Fruit fly (Drosophila melanogaster) whole organism, embryonic: ENCODE measurements around the gene Ublcp1.

ENCODE experiments used
- Atf-2 ChIP-seq: fragments of 200-800 bp; sonication (Bioruptor generic); optimal IDR thresholded peaks from 2 replicates; lab custom pipeline; 2016; ENCODE audit warnings: missing biosample characterization, missing genetic modification characterization
- B-H2 ChIP-seq: fragments of 200-800 bp; sonication (Bioruptor generic); optimal IDR thresholded peaks from 2 replicates; lab custom pipeline; 2018; ENCODE audit warnings: missing biosample characterization, mild to moderate bottlenecking, missing genetic modification characterization
- C15 ChIP-seq: fragments of 200-800 bp; sonication (Bioruptor generic); IDR thresholded peaks from 3 replicates; pipeline ENCODE4 v1.3.6; 2022; ENCODE audit warnings: missing biosample characterization, missing genetic modification characterization
- CG12071 ChIP-seq: fragments of 200-800 bp; sonication (Bioruptor generic); optimal IDR thresholded peaks from 3 replicates; lab custom pipeline; 2018; ENCODE audit warnings: missing biosample characterization, mild to moderate bottlenecking, missing genetic modification characterization
- CG13296 ChIP-seq: fragments of 200-800 bp; sonication (Bioruptor generic); optimal IDR thresholded peaks from 3 replicates; lab custom pipeline; 2018; ENCODE audit warnings: missing biosample characterization, mild to moderate bottlenecking, missing genetic modification characterization
- CG14441 ChIP-seq: fragments of 200-800 bp; sonication (Bioruptor generic); IDR thresholded peaks from 2 replicates; pipeline ENCODE4 v1.3.6; 2022; ENCODE audit warnings: missing biosample characterization, missing genetic modification characterization
- CG17912 ChIP-seq: fragments of 200-800 bp; sonication (Bioruptor generic); optimal IDR thresholded peaks from 2 replicates; lab custom pipeline; 2018; ENCODE audit warnings: missing biosample characterization, mild to moderate bottlenecking, missing genetic modification characterization
- CG18262 ChIP-seq: fragments of 200-800 bp; optimal IDR thresholded peaks from 3 replicates; lab custom pipeline; 2019; ENCODE audit warnings: missing biosample characterization, mild to moderate bottlenecking, missing genetic modification characterization, moderate library complexity
- CG18599 ChIP-seq: fragments of 200-800 bp; sonication (Bioruptor generic); optimal IDR thresholded peaks from 3 replicates; lab custom pipeline; 2017; ENCODE audit warnings: missing biosample characterization, missing genetic modification characterization, mild to moderate bottlenecking, moderate library complexity, missing genetic modification reagents
- CG2199 ChIP-seq: fragments of 200-800 bp; sonication (Bioruptor generic); IDR thresholded peaks from 3 replicates; pipeline ENCODE4 v1.3.6; 2022; ENCODE audit warnings: missing biosample characterization, missing genetic modification characterization
- CG2712 ChIP-seq: fragments of 200-800 bp; optimal IDR thresholded peaks from 3 replicates; lab custom pipeline; 2019; ENCODE audit warnings: missing biosample characterization, mild to moderate bottlenecking, missing genetic modification characterization, moderate library complexity
- CG3726 ChIP-seq: fragments of 200-800 bp; sonication (Bioruptor generic); IDR thresholded peaks from 3 replicates; pipeline ENCODE4, ENCODE4 v1.3.6; 2022; ENCODE audit warnings: missing biosample characterization, missing genetic modification characterization
- CG5245 ChIP-seq: fragments of 200-800 bp; sonication (Bioruptor generic); optimal IDR thresholded peaks from 3 replicates; lab custom pipeline; 2016; ENCODE audit warnings: missing biosample characterization, missing genetic modification characterization
- CG7928 ChIP-seq: fragments of 200-800 bp; sonication (Bioruptor generic); optimal IDR thresholded peaks from 2 replicates; lab custom pipeline; 2017; ENCODE audit warnings: missing biosample characterization, mild to moderate bottlenecking, missing genetic modification characterization
- CG7963 ChIP-seq: fragments of 200-800 bp; sonication (Bioruptor generic); IDR thresholded peaks from 3 replicates; pipeline ENCODE4 v1.3.6; 2022; ENCODE audit warnings: missing biosample characterization, missing genetic modification characterization; ENCODE audit not compliant: partially characterized antibody
- CG7987 ChIP-seq: fragments of 200-800 bp; sonication (Bioruptor generic); optimal IDR thresholded peaks from 2 replicates; lab custom pipeline; 2018; ENCODE audit warnings: missing biosample characterization, mild to moderate bottlenecking, missing genetic modification characterization, moderate library complexity
- CG8944 ChIP-seq: fragments of 200-800 bp; sonication (Bioruptor generic); optimal IDR thresholded peaks from 3 replicates; lab custom pipeline; 2016; ENCODE audit warnings: missing biosample characterization, missing genetic modification characterization
- CTCF ChIP-seq: fragments of 200-800 bp; sonication (Bioruptor generic); optimal IDR thresholded peaks from 2 replicates; lab custom pipeline; 2017; ENCODE audit warnings: missing biosample characterization, mild to moderate bottlenecking, missing genetic modification characterization, moderate library complexity
- CrebB ChIP-seq: fragments of 200-800 bp; sonication (Bioruptor generic); optimal IDR thresholded peaks from 3 replicates; lab custom pipeline; 2018; ENCODE audit warnings: missing biosample characterization, mild to moderate bottlenecking, missing genetic modification characterization
- Deaf1 ChIP-seq: fragments of 200-800 bp; optimal IDR thresholded peaks from 3 replicates; lab custom pipeline; 2019; ENCODE audit warnings: missing biosample characterization, mild to moderate bottlenecking, missing genetic modification characterization, moderate library complexity
- Dek ChIP-seq: fragments of 200-800 bp; sonication (Bioruptor generic); optimal IDR thresholded peaks from 3 replicates; lab custom pipeline; 2019; ENCODE audit warnings: missing biosample characterization, mild to moderate bottlenecking, missing genetic modification characterization, moderate library complexity
- Dip2 ChIP-seq: fragments of 200-800 bp; sonication (Bioruptor generic); IDR thresholded peaks from 2 replicates; pipeline ENCODE4 v1.3.6; 2022; ENCODE audit warnings: missing biosample characterization, missing genetic modification characterization
- Dip3 ChIP-seq: fragments of 200-800 bp; sonication (Bioruptor generic); optimal IDR thresholded peaks from 3 replicates; lab custom pipeline; 2016; ENCODE audit warnings: missing biosample characterization, missing genetic modification characterization
- ERR ChIP-seq: fragments of 200-800 bp; sonication (Bioruptor generic); optimal IDR thresholded peaks from 2 replicates; lab custom pipeline; 2016; ENCODE audit warnings: missing biosample characterization, missing genetic modification characterization
- Fer1 ChIP-seq: fragments of 200-800 bp; sonication (Bioruptor generic); optimal IDR thresholded peaks from 2 replicates; lab custom pipeline; 2017; ENCODE audit warnings: missing biosample characterization, mild to moderate bottlenecking, missing genetic modification characterization
- MESR4 ChIP-seq: fragments of 200-800 bp; sonication (Bioruptor generic); optimal IDR thresholded peaks from 2 replicates; lab custom pipeline; 2018; ENCODE audit warnings: missing biosample characterization, mild to moderate bottlenecking, missing genetic modification characterization, moderate library complexity
- Mad ChIP-seq: fragments of 200-800 bp; sonication (Bioruptor generic); optimal IDR thresholded peaks from 2 replicates; lab custom pipeline; 2016; ENCODE audit warnings: missing biosample characterization, missing genetic modification characterization
- Myb ChIP-seq: fragments of 200-800 bp; sonication (Bioruptor generic); optimal IDR thresholded peaks from 2 replicates; lab custom pipeline; 2016; ENCODE audit warnings: missing biosample characterization, missing genetic modification characterization
- Nf-YB ChIP-seq: fragments of 200-800 bp; sonication (Bioruptor generic); optimal IDR thresholded peaks from 3 replicates; lab custom pipeline; 2019; ENCODE audit warnings: missing biosample characterization, mild to moderate bottlenecking, missing genetic modification characterization, moderate library complexity
- Rfx ChIP-seq: fragments of 200-800 bp; sonication (Bioruptor generic); IDR thresholded peaks from 2 replicates; pipeline ENCODE4 v1.3.6; 2022; ENCODE audit warnings: missing biosample characterization, missing genetic modification characterization
- Scr ChIP-seq: fragments of 200-800 bp; sonication (Bioruptor generic); IDR thresholded peaks from 2 replicates; pipeline ENCODE4 v1.3.6; 2022; ENCODE audit warnings: missing biosample characterization, missing genetic modification characterization; ENCODE audit not compliant: partially characterized antibody
- Side ChIP-seq: fragments of 200-800 bp; sonication (Bioruptor generic); optimal IDR thresholded peaks from 2 replicates; lab custom pipeline; 2016; ENCODE audit warnings: missing biosample characterization, missing genetic modification characterization
- ab ChIP-seq: fragments of 200-800 bp; sonication (Bioruptor generic); optimal IDR thresholded peaks from 2 replicates; lab custom pipeline; 2016; ENCODE audit warnings: missing biosample characterization, missing genetic modification characterization
- aop ChIP-seq: fragments of 200-800 bp; sonication (Bioruptor generic); IDR thresholded peaks from 2 replicates; pipeline ENCODE4 v1.3.6; 2022; ENCODE audit warnings: missing biosample characterization, missing genetic modification characterization
- crc ChIP-seq: fragments of 200-800 bp; sonication (Bioruptor generic); optimal IDR thresholded peaks from 2 replicates; lab custom pipeline; 2016; ENCODE audit warnings: missing biosample characterization, missing genetic modification characterization
- disco-r ChIP-seq: fragments of 200-800 bp; sonication (Bioruptor generic); optimal IDR thresholded peaks from 2 replicates; lab custom pipeline; 2016; ENCODE audit warnings: missing biosample characterization, missing genetic modification characterization
- ewg ChIP-seq: fragments of 200-800 bp; sonication (Bioruptor generic); optimal IDR thresholded peaks from 3 replicates; lab custom pipeline; 2017; ENCODE audit warnings: mild to moderate bottlenecking, missing biosample characterization, missing genetic modification reagents, missing genetic modification characterization
- gfzf ChIP-seq: fragments of 200-800 bp; sonication (Bioruptor generic); optimal IDR thresholded peaks from 2 replicates; lab custom pipeline; 2016; ENCODE audit warnings: missing biosample characterization, mild to moderate bottlenecking, missing genetic modification characterization, moderate library complexity
- inv ChIP-seq: fragments of 200-800 bp; sonication (Bioruptor generic); IDR thresholded peaks from 2 replicates; pipeline ENCODE4 v1.3.6; 2022; ENCODE audit warnings: missing biosample characterization, missing genetic modification characterization; ENCODE audit not compliant: partially characterized antibody
- jigr1 ChIP-seq: fragments of 200-800 bp; sonication (Bioruptor generic); IDR thresholded peaks from 3 replicates; pipeline ENCODE4 v1.3.6; 2022; ENCODE audit warnings: missing biosample characterization, missing genetic modification characterization
- jumu ChIP-seq: fragments of 200-800 bp; sonication (Bioruptor generic); optimal IDR thresholded peaks from 3 replicates; lab custom pipeline; 2016; ENCODE audit warnings: missing biosample characterization, missing genetic modification characterization
- nerfin-1 ChIP-seq: fragments of 200-800 bp; sonication (Bioruptor generic); optimal IDR thresholded peaks from 3 replicates; lab custom pipeline; 2019; ENCODE audit warnings: missing biosample characterization, mild to moderate bottlenecking, missing genetic modification characterization, moderate library complexity
- nom ChIP-seq: fragments of 200-800 bp; sonication (Bioruptor generic); optimal IDR thresholded peaks from 2 replicates; lab custom pipeline; 2017; ENCODE audit warnings: missing biosample characterization, missing genetic modification characterization, mild to moderate bottlenecking, moderate library complexity, missing genetic modification reagents
- ranshi ChIP-seq: fragments of 200-800 bp; sonication (Bioruptor generic); IDR thresholded peaks from 2 replicates; pipeline ENCODE4 v1.3.6; 2022; ENCODE audit warnings: missing biosample characterization, missing genetic modification characterization
- salm ChIP-seq: fragments of 200-800 bp; sonication (Bioruptor generic); optimal IDR thresholded peaks from 2 replicates; lab custom pipeline; 2018; ENCODE audit warnings: missing biosample characterization, mild to moderate bottlenecking, missing genetic modification characterization
- sc ChIP-seq, 3 experiments: fragments of >200 bp in 2 of 3; fragments of 200-800 bp in 1 of 3; sonication (Bioruptor generic) in 1 of 3; optimal IDR thresholded peaks; 2 replicates in 2 of 3; 3 replicates in 1 of 3; lab custom pipeline; 2017; ENCODE audit warnings: mild to moderate bottlenecking in 1 of 3, missing biosample characterization in 1 of 3, missing genetic modification characterization in 1 of 3, missing genetic modification reagents in 1 of 3
- scrt ChIP-seq: fragments of 200-800 bp; sonication (Bioruptor generic); optimal IDR thresholded peaks from 2 replicates; lab custom pipeline; 2018; ENCODE audit warnings: missing biosample characterization, mild to moderate bottlenecking, missing genetic modification characterization, moderate library complexity
- sens ChIP-seq: fragments of 200-800 bp; sonication (Bioruptor generic); peaks from one replicate; lab custom pipeline; 2016; ENCODE audit warnings: missing biosample characterization, missing genetic modification characterization
- sqz ChIP-seq: fragments of 200-800 bp; sonication (Bioruptor generic); optimal IDR thresholded peaks from 3 replicates; lab custom pipeline; 2018; ENCODE audit warnings: missing biosample characterization, mild to moderate bottlenecking, missing genetic modification characterization
- tin ChIP-seq: fragments of 200-800 bp; sonication (Bioruptor generic); optimal IDR thresholded peaks from 3 replicates; lab custom pipeline; 2016; ENCODE audit warnings: missing biosample characterization, missing genetic modification characterization
- zfh2 ChIP-seq: fragments of 200-800 bp; sonication (Bioruptor generic); optimal IDR thresholded peaks from 2 replicates; lab custom pipeline; 2016; ENCODE audit warnings: missing biosample characterization, missing genetic modification characterization

The Ublcp1 gene

dm6 chr3R:23053936-23054335 lies 7.4 kb upstream of the Ublcp1 start, which contains the start of gene p53 (continued):
- TF ChIP-seq Deaf1 (tag; lab: Kevin White, UChicago) (peak; percentile 28), CG2199 (GFP tag; lab: Robert Waterston, UW) (0 out of 3 replicates have a peak, but pooled peaks have one; percentile 64), crc (peak; percentile 51), MESR4 (GFP tag; lab: Kevin White, UChicago) (peak; percentile 18), Rfx (peak; percentile 89), disco-r (GFP tag; lab: Kevin White, UChicago) (peak; percentile 80), jumu (GFP tag; lab: Kevin White, UChicago) (no peak), Scr (peak; percentile 72), ab (no peak), Myb (GFP tag; lab: Kevin White, UChicago) (peak; percentile 56), CG12071 (peak; percentile 82), CG13296 (GFP tag; lab: Kevin White, UChicago) (peak; percentile 76), CTCF (peak; percentile 54), CG17912 (peak; percentile 56), C15 (GFP tag; lab: Robert Waterston, UW) (0 out of 3 replicates have a peak, but pooled peaks have one; percentile 27), nerfin-1 (tag; lab: Kevin White, UChicago) (peak; percentile 51), Fer1 (peak; percentile 82), gfzf (GFP tag; lab: Kevin White, UChicago) (peak; percentile 4), Side (GFP tag; lab: Kevin White, UChicago) (peak; percentile 71), ewg (GFP tag; lab: Kevin White, UChicago) (peak; percentile 59), CG7963 (peak; percentile 44; the same call in 1 of the 3 replicates), tin (GFP tag; lab: Kevin White, UChicago) (peak; percentile 66), CG2712 (tag; lab: Kevin White, UChicago) (peak; percentile 71), zfh2 (GFP tag; lab: Kevin White, UChicago) (peak; percentile 29), ranshi (peak; percentile 66), B-H2 (GFP tag; lab: Kevin White, UChicago) (peak; percentile 66), aop (GFP tag; lab: Robert Waterston, UW) (no peak), scrt (peak; percentile 70), nom (GFP tag; lab: Kevin White, UChicago) (no peak), CG3726 (0 out of 3 replicates have a peak, but pooled peaks have one; percentile 53), CG7987 (GFP tag; lab: Kevin White, UChicago) (peak; percentile 94), CG18262 (tag; lab: Kevin White, UChicago) (peak; percentile 60), sc (optimal IDR thresholded peaks at IDR 0.05; lab: Kevin White, UChicago) (no peak), sc (GFP tag; optimal IDR thresholded peaks at IDR 0.05; lab: Kevin White, UChicago) (peak; percentile 64), Mad (peak; percentile 77), CrebB (peak; percentile 80), Nf-YB (peak; percentile 50), jigr1 (no peak), sqz (GFP tag; lab: Kevin White, UChicago) (peak; percentile 45), Dip2 (GFP tag; lab: Robert Waterston, UW) (no peak), CG18599 (GFP tag; lab: Kevin White, UChicago) (peak; percentile 76), CG7928 (GFP tag; lab: Kevin White, UChicago) (peak; percentile 84), CG8944 (peak; percentile 20), Dek (tag; lab: Kevin White, UChicago) (peak; percentile 37), CG14441 (GFP tag; lab: Robert Waterston, UW) (peak; percentile 66), salm (tag; lab: Kevin White, UChicago) (peak; percentile 22), ERR (GFP tag; lab: Kevin White, UChicago) (peak; percentile 32), Atf-2 (GFP tag; lab: Kevin White, UChicago) (peak; percentile 64), CG5245 (GFP tag; lab: Kevin White, UChicago) (peak; percentile 54), Dip3 (peak; percentile 72), sens (GFP tag; lab: Kevin White, UChicago) (peak; percentile 92), inv (GFP tag; lab: Robert Waterston, UW) (peak; percentile 67)
